Worm (Caenorhabditis elegans) whole organism, early embryonic: ENCODE results near the gene srh-137.

Experiments
- B0310.2 ChIP-seq: sonication (generic microtip); optimal IDR thresholded peaks from 2 replicates; lab custom pipeline; 2016; ENCODE audit warnings: mild to moderate bottlenecking, missing genetic modification characterization, missing compliant biosample characterization
- F13C5.2 ChIP-seq: sonication (generic microtip); optimal IDR thresholded peaks from 2 replicates; lab custom pipeline; 2017; ENCODE audit warnings: mild to moderate bottlenecking, missing genetic modification characterization, inconsistent platforms, missing compliant biosample characterization
- aly-1 ChIP-seq: sonication (generic microtip); optimal IDR thresholded peaks from 2 replicates; lab custom pipeline; 2016; ENCODE audit warnings: missing genetic modification characterization, missing compliant biosample characterization
- ama-1 ChIP-seq: fragments of 150-350 bp; optimal IDR thresholded peaks from 2 replicates; lab custom pipeline; 2014
- ceh-36 ChIP-seq: sonication (generic microtip); optimal IDR thresholded peaks from 2 replicates; lab custom pipeline; 2016; ENCODE audit warnings: missing genetic modification characterization, inconsistent platforms, missing compliant biosample characterization
- ets-7 ChIP-seq: sonication (generic microtip); optimal IDR thresholded peaks from 2 replicates; lab custom pipeline; 2016; ENCODE audit warnings: missing genotype, missing genetic modification characterization, missing compliant biosample characterization
- flt-1 ChIP-seq: fragments of 200-800 bp; sonication (Bioruptor generic); IDR thresholded peaks from 2 replicates; pipeline ENCODE4 v1.3.6; 2022; ENCODE audit warnings: missing genetic modification characterization, missing compliant biosample characterization
- hmbx-1 ChIP-seq: sonication (generic microtip); optimal IDR thresholded peaks from 2 replicates; lab custom pipeline; 2016; ENCODE audit warnings: mild to moderate bottlenecking, missing genetic modification characterization, missing compliant biosample characterization
- hnd-1 ChIP-seq: sonication (generic microtip); optimal IDR thresholded peaks from 2 replicates; lab custom pipeline; 2016; ENCODE audit warnings: missing genetic modification characterization, missing compliant biosample characterization
- scrt-1 ChIP-seq: fragments of 200-800 bp; sonication (Bioruptor generic); IDR thresholded peaks from 2 replicates; pipeline ENCODE4 v1.3.6; 2022; ENCODE audit warnings: missing genetic modification characterization, missing compliant biosample characterization
- tbx-37 ChIP-seq: fragments of 200-800 bp; sonication (Bioruptor generic); conservative IDR thresholded peaks from 2 replicates; pipeline ENCODE4 v1.3.6; 2022; ENCODE audit warnings: missing genetic modification reagents, missing genetic modification characterization, missing compliant biosample characterization
- tra-4 ChIP-seq: sonication (generic microtip); optimal IDR thresholded peaks from 2 replicates; lab custom pipeline; 2017; ENCODE audit warnings: missing genetic modification characterization, missing compliant biosample characterization

DNA sequence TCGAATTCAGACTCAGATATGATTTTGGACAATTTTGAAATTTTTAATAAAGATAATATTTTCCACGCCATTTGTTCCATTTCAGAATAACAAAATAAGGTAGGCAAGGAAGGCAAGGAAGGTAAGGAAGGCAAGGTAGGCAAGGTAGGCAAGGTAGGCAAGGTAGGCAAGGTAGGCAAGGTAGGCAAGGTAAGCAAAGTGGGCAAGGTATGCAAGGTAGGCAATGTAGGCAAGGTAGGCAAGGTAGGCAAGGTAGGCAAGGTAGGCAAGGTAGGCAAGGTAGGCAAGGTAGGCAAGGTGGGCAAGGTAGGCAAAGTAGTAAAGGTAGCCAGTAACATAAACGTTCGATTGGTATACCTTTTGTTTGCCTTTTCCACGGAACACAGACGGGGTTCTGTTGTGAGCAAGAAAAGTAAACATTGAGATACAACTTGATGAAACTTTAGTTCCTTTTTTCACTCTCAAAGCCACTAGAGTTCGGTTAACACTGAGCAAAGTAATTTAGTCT lies 16.7 kb downstream of the srh-137 start, which contains the start of gene Y70C5C.1:
- no peak for TF ChIP-seq tbx-37 (GFP tag; lab: Robert Waterston, UW)
- no peak for TF ChIP-seq ama-1
- no peak for TF ChIP-seq F13C5.2 (tag; lab: Kevin White, UChicago)
- TF ChIP-seq flt-1 (GFP tag; lab: Robert Waterston, UW): no peak
- TF ChIP-seq ceh-36: peak; percentile 51
- peak; percentile 63 for TF ChIP-seq hnd-1 (tag; lab: Kevin White, UChicago)
- TF ChIP-seq tra-4 (tag; lab: Kevin White, UChicago): no peak
- TF ChIP-seq B0310.2 (tag; lab: Kevin White, UChicago): no peak
- no peak for TF ChIP-seq scrt-1 (GFP tag; lab: Robert Waterston, UW)
- TF ChIP-seq aly-1 (tag; lab: Kevin White, UChicago): no peak
- no peak for TF ChIP-seq ets-7 (tag; lab: Kevin White, UChicago)
- TF ChIP-seq hmbx-1 (tag; lab: Kevin White, UChicago): peak; percentile 71
